Worm (Caenorhabditis elegans) whole organism, L1 larva: ENCODE results near the gene F52C6.4.
A peak's percentile ranks its signal among the peaks of the same experiment; 100 is the strongest.

ENCODE experiments used
- C16A3.4 ChIP-seq: fragments of 150-350 bp; optimal IDR thresholded peaks from 2 replicates; lab custom pipeline; 2014; ENCODE audit warnings: missing biosample characterization, missing genetic modification characterization
- C34B4.2 ChIP-seq: sonication (generic microtip); optimal IDR thresholded peaks from 2 replicates; lab custom pipeline; 2017; ENCODE audit warnings: mild to moderate bottlenecking, missing genetic modification characterization, missing compliant biosample characterization
- F16B12.6 ChIP-seq: fragments of 150-350 bp; optimal IDR thresholded peaks from 2 replicates; lab custom pipeline; 2014; ENCODE audit warnings: missing biosample characterization, missing genetic modification characterization
- Y116A8C.19 ChIP-seq: sonication (generic microtip); optimal IDR thresholded peaks from 2 replicates; lab custom pipeline; 2016; ENCODE audit warnings: missing compliant biosample characterization, missing genetic modification characterization, borderline replicate concordance
- alr-1 ChIP-seq: fragments of 200-800 bp; sonication (Bioruptor generic); optimal IDR thresholded peaks from 2 replicates; lab custom pipeline; 2018; ENCODE audit warnings: borderline replicate concordance, mild to moderate bottlenecking, missing genetic modification characterization, missing compliant biosample characterization
- aly-2 ChIP-seq: fragments of 150-350 bp; optimal IDR thresholded peaks from 2 replicates; lab custom pipeline; 2014; ENCODE audit warnings: missing biosample characterization, missing genetic modification characterization
- ama-1 ChIP-seq: fragments of 150-350 bp; optimal IDR thresholded peaks from 2 replicates; lab custom pipeline; 2014
- blmp-1 ChIP-seq: fragments of 150-350 bp; optimal IDR thresholded peaks from 2 replicates; lab custom pipeline; 2014; ENCODE audit warnings: missing biosample characterization, missing genetic modification characterization
- ceh-8 ChIP-seq: fragments of 200-800 bp; sonication (Bioruptor generic); optimal IDR thresholded peaks from 2 replicates; lab custom pipeline; 2018; ENCODE audit warnings: mild to moderate bottlenecking, missing genetic modification characterization, moderate library complexity, missing compliant biosample characterization
- ceh-82 ChIP-seq, 3 experiments: fragments of 150-350 bp in 1 of 3; sonication (generic microtip) in 2 of 3; optimal IDR thresholded peaks; 2 replicates each; lab custom pipeline; 2014 to 2017; ENCODE audit warnings: missing biosample characterization in 3 of 3, missing genetic modification characterization in 3 of 3
- ceh-88 ChIP-seq: fragments of 200-800 bp; sonication (Bioruptor generic); IDR thresholded peaks from 2 replicates; pipeline ENCODE4 v1.3.6; 2022; ENCODE audit warnings: missing genetic modification characterization, missing compliant biosample characterization
- ceh-90 ChIP-seq: sonication (generic microtip); optimal IDR thresholded peaks from 2 replicates; lab custom pipeline; 2016; ENCODE audit warnings: missing genetic modification characterization, missing compliant biosample characterization
- dpl-1 ChIP-seq, 3 experiments: fragments of 150-350 bp in 2 of 3; sonication (generic microtip) in 1 of 3; optimal IDR thresholded peaks; 2 replicates each; lab custom pipeline; 2014 to 2017; ENCODE audit warnings: missing biosample characterization in 3 of 3, missing genetic modification characterization in 3 of 3, missing genetic modification reagents in 3 of 3
- dsc-1 ChIP-seq: sonication (generic microtip); optimal IDR thresholded peaks from 2 replicates; lab custom pipeline; 2016; ENCODE audit warnings: mild to moderate bottlenecking, missing genetic modification characterization, missing compliant biosample characterization
- efl-1 ChIP-seq, 4 experiments: fragments of 150-350 bp; optimal IDR thresholded peaks in 3 of 4; peaks in 1 of 4; 1 replicate in 1 of 4; 2 replicates in 3 of 4; lab custom pipeline; 2014; ENCODE audit warnings: missing biosample characterization in 2 of 4, missing genetic modification characterization in 2 of 4, missing genetic modification reagents in 2 of 4
- elt-2 ChIP-seq: sonication (generic microtip); optimal IDR thresholded peaks from 2 replicates; lab custom pipeline; 2016; ENCODE audit warnings: missing genetic modification characterization, mild to moderate bottlenecking, inconsistent platforms, missing compliant biosample characterization, missing genetic modification reagents
- elt-3 ChIP-seq, 6 experiments: fragments of 150-350 bp in 1 of 6; sonication (generic microtip); optimal IDR thresholded peaks; 2 replicates each; lab custom pipeline; 2017 to 2018; ENCODE audit warnings: missing biosample characterization in 6 of 6, missing genetic modification characterization in 6 of 6, inconsistent platforms in 1 of 6
- fkh-10 ChIP-seq: sonication (generic microtip); optimal IDR thresholded peaks from 2 replicates; lab custom pipeline; 2017; ENCODE audit warnings: missing biosample characterization, missing genetic modification reagents, missing genetic modification characterization
- fos-1 ChIP-seq: fragments of 150-350 bp; optimal IDR thresholded peaks from 2 replicates; lab custom pipeline; 2014; ENCODE audit warnings: missing biosample characterization, missing genetic modification characterization
- grh-1 ChIP-seq: fragments of 200-800 bp; sonication (Bioruptor generic); IDR thresholded peaks from 2 replicates; pipeline ENCODE4 v1.3.6; 2022; ENCODE audit warnings: missing genetic modification reagents, missing genetic modification characterization, missing compliant biosample characterization
- hlh-17 ChIP-seq: fragments of 200-800 bp; sonication (Bioruptor generic); optimal IDR thresholded peaks from 2 replicates; lab custom pipeline; 2018; ENCODE audit warnings: missing genetic modification characterization, mild to moderate bottlenecking, missing compliant biosample characterization, moderate library complexity, borderline replicate concordance
- irx-1 ChIP-seq: sonication (generic microtip); optimal IDR thresholded peaks from 2 replicates; lab custom pipeline; 2016; ENCODE audit warnings: missing genetic modification characterization, missing compliant biosample characterization
- isw-1 ChIP-seq: fragments of 200-800 bp; sonication (Bioruptor generic); IDR thresholded peaks from 2 replicates; pipeline ENCODE4 v1.3.6; 2022; ENCODE audit warnings: missing genetic modification characterization, missing compliant biosample characterization
- jun-1 ChIP-seq: fragments of 150-350 bp; optimal IDR thresholded peaks from 2 replicates; lab custom pipeline; 2014; ENCODE audit warnings: missing biosample characterization, missing genetic modification reagents, missing genetic modification characterization
- lin-14 ChIP-seq: fragments of 200-800 bp; sonication (Bioruptor generic); optimal IDR thresholded peaks from 2 replicates; lab custom pipeline; 2018; ENCODE audit warnings: mild to moderate bottlenecking, missing genetic modification characterization, moderate library complexity, missing compliant biosample characterization
- lir-3 ChIP-seq: sonication (generic microtip); optimal IDR thresholded peaks from 2 replicates; lab custom pipeline; 2016; ENCODE audit warnings: mild to moderate bottlenecking, missing genetic modification characterization, moderate library complexity, missing compliant biosample characterization; ENCODE audit not compliant: poor library complexity
- mef-2 ChIP-seq: fragments of 150-350 bp; optimal IDR thresholded peaks from 2 replicates; lab custom pipeline; 2014; ENCODE audit warnings: missing biosample characterization, missing genetic modification characterization
- mep-1 ChIP-seq: fragments of 150-350 bp; optimal IDR thresholded peaks from 2 replicates; lab custom pipeline; 2014; ENCODE audit warnings: missing biosample characterization, missing genetic modification characterization
- nhr-12 ChIP-seq: sonication (generic microtip); optimal IDR thresholded peaks from 2 replicates; lab custom pipeline; 2017; ENCODE audit warnings: missing biosample characterization, missing genetic modification characterization
- nhr-19 ChIP-seq: fragments of 200-800 bp; sonication (Bioruptor generic); conservative IDR thresholded peaks from 2 replicates; pipeline ENCODE4 v1.3.6; 2022; ENCODE audit warnings: missing genetic modification characterization, missing compliant biosample characterization
- nhr-237 ChIP-seq: fragments of 150-350 bp; optimal IDR thresholded peaks from 2 replicates; lab custom pipeline; 2014; ENCODE audit warnings: missing biosample characterization, missing genetic modification characterization
- nhr-76 ChIP-seq: sonication (generic microtip); optimal IDR thresholded peaks from 2 replicates; lab custom pipeline; 2017; ENCODE audit warnings: missing biosample characterization, missing genetic modification characterization
- nhr-84 ChIP-seq: sonication (generic microtip); optimal IDR thresholded peaks from 2 replicates; lab custom pipeline; 2017; ENCODE audit warnings: missing biosample characterization, missing genetic modification characterization
- nhr-85 ChIP-seq: sonication (generic microtip); peaks from one replicate; lab custom pipeline; 2016; ENCODE audit warnings: missing genetic modification characterization, inconsistent platforms, missing compliant biosample characterization
- pax-3 ChIP-seq: fragments of 200-800 bp; sonication (Bioruptor generic); optimal IDR thresholded peaks from 2 replicates; lab custom pipeline; 2018; ENCODE audit warnings: mild to moderate bottlenecking, missing genetic modification characterization, moderate library complexity, missing compliant biosample characterization
- pqm-1 ChIP-seq: sonication (generic microtip); optimal IDR thresholded peaks from 3 replicates; lab custom pipeline; 2017; ENCODE audit warnings: missing biosample characterization, missing genetic modification characterization
- skn-1 ChIP-seq: fragments of 150-350 bp; optimal IDR thresholded peaks from 2 replicates; lab custom pipeline; 2014; ENCODE audit warnings: missing biosample characterization, missing genetic modification characterization
- snu-23 ChIP-seq: sonication (generic microtip); optimal IDR thresholded peaks from 2 replicates; lab custom pipeline; 2016; ENCODE audit warnings: missing genetic modification characterization, missing compliant biosample characterization
- sox-4 ChIP-seq: sonication (generic microtip); optimal IDR thresholded peaks from 2 replicates; lab custom pipeline; 2016; ENCODE audit warnings: missing genetic modification characterization, missing compliant biosample characterization
- sptf-1 ChIP-seq: fragments of 150-350 bp; optimal IDR thresholded peaks from 2 replicates; lab custom pipeline; 2014; ENCODE audit warnings: missing biosample characterization, missing genetic modification characterization
- tlp-1 ChIP-seq: fragments of 150-350 bp; optimal IDR thresholded peaks from 2 replicates; lab custom pipeline; 2014; ENCODE audit warnings: missing biosample characterization, missing genetic modification characterization
- unc-130 ChIP-seq: fragments of 150-350 bp; optimal IDR thresholded peaks from 2 replicates; lab custom pipeline; 2017; ENCODE audit warnings: missing biosample characterization, missing genetic modification characterization, inconsistent platforms
- unc-62 ChIP-seq: fragments of 150-350 bp; optimal IDR thresholded peaks from 2 replicates; lab custom pipeline; 2014; ENCODE audit warnings: missing biosample characterization, missing genetic modification reagents, missing genetic modification characterization
- vab-15 ChIP-seq: sonication (generic microtip); optimal IDR thresholded peaks from 2 replicates; lab custom pipeline; 2017; ENCODE audit warnings: missing genotype, mild to moderate bottlenecking, missing genetic modification characterization, missing compliant biosample characterization
- zag-1 ChIP-seq: fragments of 150-350 bp; optimal IDR thresholded peaks from 2 replicates; lab custom pipeline; 2014; ENCODE audit warnings: missing biosample characterization, missing genetic modification characterization
- zip-4 ChIP-seq: fragments of 200-800 bp; sonication (Bioruptor generic); optimal IDR thresholded peaks from 2 replicates; lab custom pipeline; 2018; ENCODE audit warnings: mild to moderate bottlenecking, missing genetic modification characterization, moderate library complexity, missing compliant biosample characterization

Gene F52C6.4

ce11 chrII:1884635-1885034, 38.3 kb upstream of the F52C6.4 start, which contains the start of gene math-6:
math-6 (minus strand) TSS chrII:1884735.
- TF ChIP-seq pqm-1 = no peak
- TF ChIP-seq pax-3 (tag; lab: Kevin White, UChicago) = no peak
- no peak for TF ChIP-seq aly-2
- TF ChIP-seq nhr-84 (tag; lab: Kevin White, UChicago) = no peak
- TF ChIP-seq mep-1 = no peak
- TF ChIP-seq elt-3 (tag; optimal IDR thresholded peaks at IDR 0.05; lab: Kevin White, UChicago) = no peak
- no peak for TF ChIP-seq F16B12.6
- no peak for TF ChIP-seq sptf-1 (tag; lab: Kevin White, UChicago)
- no peak for TF ChIP-seq lin-14 (GFP tag; lab: Kevin White, UChicago)
- TF ChIP-seq ama-1 (lab: Kevin White, UChicago) = no peak
- no peak for TF ChIP-seq isw-1
- no peak for TF ChIP-seq irx-1
- TF ChIP-seq ceh-90 = no peak
- TF ChIP-seq nhr-237 (tag; lab: Kevin White, UChicago) = no peak
- TF ChIP-seq lir-3 (tag; lab: Kevin White, UChicago) = no peak
- no peak for TF ChIP-seq grh-1
- no peak for TF ChIP-seq alr-1
- no peak for TF ChIP-seq hlh-17
- no peak for TF ChIP-seq zag-1 (tag; lab: Kevin White, UChicago)
- TF ChIP-seq, all 84 proteins: peak for 0

ce11 chrII:1886379-1886778, 36.6 kb upstream of the F52C6.4 start, which contains the start of gene math-7:
math-7 (minus strand) TSS chrII:1886479.
- TF ChIP-seq blmp-1 (no peak), dsc-1 (tag; lab: Kevin White, UChicago) (no peak), unc-130 (no peak), efl-1 (optimal IDR thresholded peaks at IDR 0.05; lab: Kevin White, UChicago) (no peak), efl-1 (GFP tag; optimal IDR thresholded peaks at IDR 0.05 in 1 of 2; lab: Kevin White, UChicago) (no peak), mef-2 (no peak), sox-4 (tag; lab: Kevin White, UChicago) (no peak), nhr-84 (tag; lab: Kevin White, UChicago) (no peak), tlp-1 (tag; lab: Kevin White, UChicago) (no peak)

DNA sequence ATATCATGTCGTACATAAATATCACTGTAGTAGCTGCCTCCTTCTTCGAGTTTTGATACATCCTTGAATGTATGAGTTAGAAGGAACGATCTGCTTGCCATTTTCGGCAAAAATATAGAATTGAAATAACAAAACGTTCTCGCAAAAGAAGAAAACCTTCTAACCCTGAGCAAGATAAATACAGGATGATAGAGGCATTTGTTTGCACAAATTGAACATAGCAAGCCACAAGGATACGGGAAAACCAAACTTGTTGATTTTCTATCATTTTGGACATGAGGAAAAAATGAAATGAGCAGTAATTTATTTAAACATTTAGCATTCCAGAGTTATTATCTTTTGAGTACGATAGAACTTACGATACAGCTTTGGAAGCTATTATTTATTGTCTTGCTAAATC, 33.9 kb upstream of the F52C6.4 start, which contains the start of gene math-8:
Gene math-8 (minus strand): TSS at position 101 of the 400 bp plus-strand sequence.
- TF ChIP-seq unc-130 (no peak), tlp-1 (tag; lab: Kevin White, UChicago) (no peak), zip-4 (GFP tag; lab: Kevin White, UChicago) (no peak), aly-2 (no peak), Y116A8C.19 (tag; lab: Kevin White, UChicago) (no peak), irx-1 (no peak), sptf-1 (tag; lab: Kevin White, UChicago) (no peak), lir-3 (tag; lab: Kevin White, UChicago) (no peak), mep-1 (no peak), fkh-10 (GFP tag; lab: Kevin White, UChicago) (no peak), C16A3.4 (tag; lab: Kevin White, UChicago) (no peak), nhr-19 (GFP tag; lab: Robert Waterston, UW) (no peak), fos-1 (no peak)

- no peak for TF ChIP-seq efl-1 (optimal IDR thresholded peaks at IDR 0.05; lab: Kevin White, UChicago)
- TF ChIP-seq efl-1 (GFP tag; optimal IDR thresholded peaks at IDR 0.05 in 1 of 2; lab: Kevin White, UChicago) = peak in 1 of 2 experiments; percentile 45
- TF ChIP-seq nhr-12 = no peak
- TF ChIP-seq ceh-82 (tag; optimal IDR thresholded peaks at IDR 0.05; lab: Kevin White, UChicago) = no peak
- TF ChIP-seq skn-1 = no peak
- TF ChIP-seq jun-1 (tag; lab: Kevin White, UChicago) = no peak
Measured at ce11 chrII:1890682-1891081, 32.3 kb upstream of the F52C6.4 start, which contains the start of gene math-9. math-9 (minus strand) TSS chrII:1890782.

- TF ChIP-seq irx-1 (no peak), mep-1 (no peak), nhr-85 (tag; lab: Kevin White, UChicago) (no peak), ceh-88 (no peak), vab-15 (tag; lab: Kevin White, UChicago) (no peak), lin-14 (GFP tag; lab: Kevin White, UChicago) (no peak), sox-4 (tag; lab: Kevin White, UChicago) (no peak), unc-62 (GFP tag; lab: Kevin White, UChicago) (no peak), ceh-8 (no peak), F16B12.6 (no peak), nhr-76 (tag; lab: Kevin White, UChicago) (no peak), dpl-1 (GFP tag; optimal IDR thresholded peaks at IDR 0.05; lab: Kevin White, UChicago) (no peak), C34B4.2 (tag; lab: Kevin White, UChicago) (no peak), elt-2 (no peak), blmp-1 (no peak), snu-23 (GFP tag; lab: Kevin White, UChicago) (no peak)
Measured at ce11 chrII:1893912-1894311, 29.0 kb upstream of the F52C6.4 start, which contains the start of gene C16C4.1. C16C4.1 (plus strand) TSS chrII:1894212.
